Fruit fly (Drosophila melanogaster) whole organism, prepupa: Measurements from ENCODE around the gene Pli.
A peak's percentile ranks its signal among the peaks of the same experiment; 100 is the strongest.

Experiments used
- Blimp-1 ChIP-seq: fragments of 200-800 bp; sonication (Bioruptor generic); optimal IDR thresholded peaks from 3 replicates; lab custom pipeline; 2017; ENCODE audit warnings: missing biosample characterization, missing genetic modification characterization, mild to moderate bottlenecking, moderate library complexity, missing genetic modification reagents
- CG10631 ChIP-seq: fragments of 200-800 bp; sonication (Bioruptor generic); optimal IDR thresholded peaks from 2 replicates; lab custom pipeline; 2016; ENCODE audit warnings: missing biosample characterization, missing genetic modification characterization
- CG10669 ChIP-seq: fragments of 200-800 bp; sonication (Bioruptor generic); optimal IDR thresholded peaks from 3 replicates; lab custom pipeline; 2018; ENCODE audit warnings: missing biosample characterization, mild to moderate bottlenecking, missing genetic modification characterization, moderate library complexity
- CG11294 ChIP-seq: fragments of 200-800 bp; sonication (Bioruptor generic); IDR thresholded peaks from 2 replicates; pipeline ENCODE4 v1.3.6; 2022; ENCODE audit warnings: missing biosample characterization, missing genetic modification characterization
- CG11762 ChIP-seq: fragments of 200-800 bp; sonication (Bioruptor generic); optimal IDR thresholded peaks from 3 replicates; lab custom pipeline; 2016; ENCODE audit warnings: missing biosample characterization, missing genetic modification characterization; ENCODE audit not compliant: insufficient read depth
- CG11902 ChIP-seq: fragments of 200-800 bp; sonication (Bioruptor generic); optimal IDR thresholded peaks from 3 replicates; lab custom pipeline; 2016; ENCODE audit warnings: missing biosample characterization, missing genetic modification characterization
- CG15336 ChIP-seq: fragments of 200-800 bp; sonication (Bioruptor generic); IDR thresholded peaks from 2 replicates; pipeline ENCODE4 v1.3.6; 2022; ENCODE audit warnings: missing biosample characterization, missing genetic modification characterization
- CG1621 ChIP-seq: fragments of 200-800 bp; sonication (Bioruptor generic); optimal IDR thresholded peaks from 3 replicates; lab custom pipeline; 2018; ENCODE audit warnings: missing biosample characterization, mild to moderate bottlenecking, missing genetic modification characterization
- CG16779 ChIP-seq: fragments of 200-800 bp; sonication (Bioruptor generic); optimal IDR thresholded peaks from 3 replicates; lab custom pipeline; 2017; ENCODE audit warnings: missing biosample characterization, mild to moderate bottlenecking, missing genetic modification characterization
- CG3032 ChIP-seq: fragments of 200-800 bp; optimal IDR thresholded peaks from 2 replicates; lab custom pipeline; 2019; ENCODE audit warnings: missing biosample characterization, mild to moderate bottlenecking, missing genetic modification characterization, moderate library complexity
- CG31627 ChIP-seq: fragments of 200-800 bp; sonication (Bioruptor generic); optimal IDR thresholded peaks from 3 replicates; lab custom pipeline; 2016; ENCODE audit warnings: missing biosample characterization, missing genetic modification characterization
- CG32006 ChIP-seq: fragments of 200-800 bp; sonication (Bioruptor generic); optimal IDR thresholded peaks from 3 replicates; lab custom pipeline; 2017; ENCODE audit warnings: missing biosample characterization, mild to moderate bottlenecking, missing genetic modification characterization
- CG34406 ChIP-seq: fragments of 200-800 bp; sonication (Bioruptor generic); optimal IDR thresholded peaks from 3 replicates; lab custom pipeline; 2016; ENCODE audit warnings: missing biosample characterization, missing genetic modification characterization
- CG3919 ChIP-seq: fragments of 200-800 bp; sonication (Bioruptor generic); optimal IDR thresholded peaks from 3 replicates; lab custom pipeline; 2016; ENCODE audit warnings: missing biosample characterization, missing genetic modification characterization
- CG6163 ChIP-seq: fragments of 200-800 bp; sonication (Bioruptor generic); IDR thresholded peaks from 3 replicates; pipeline ENCODE4 v1.3.6; 2022; ENCODE audit warnings: missing biosample characterization, missing genetic modification characterization
- CG6276 ChIP-seq: fragments of 200-800 bp; sonication (Bioruptor generic); optimal IDR thresholded peaks from 2 replicates; lab custom pipeline; 2017; ENCODE audit warnings: missing biosample characterization, mild to moderate bottlenecking, missing genetic modification characterization
- CG6792 ChIP-seq: fragments of 200-800 bp; sonication (Bioruptor generic); optimal IDR thresholded peaks from 3 replicates; lab custom pipeline; 2016; ENCODE audit warnings: missing biosample characterization, missing genetic modification characterization
- CG6808 ChIP-seq: fragments of 200-800 bp; sonication (Bioruptor generic); optimal IDR thresholded peaks from 3 replicates; lab custom pipeline; 2017; ENCODE audit warnings: missing biosample characterization, missing genetic modification characterization, mild to moderate bottlenecking, moderate library complexity, missing genetic modification reagents
- CG6854 ChIP-seq: fragments of 200-800 bp; sonication (Bioruptor generic); optimal IDR thresholded peaks from 2 replicates; lab custom pipeline; 2017; ENCODE audit warnings: missing biosample characterization, mild to moderate bottlenecking, missing genetic modification characterization
- CG7368 ChIP-seq: fragments of 200-800 bp; sonication (Bioruptor generic); optimal IDR thresholded peaks from 3 replicates; lab custom pipeline; 2016; ENCODE audit warnings: missing biosample characterization, missing genetic modification characterization
- CG8319 ChIP-seq: fragments of 200-800 bp; sonication (Bioruptor generic); optimal IDR thresholded peaks from 3 replicates; lab custom pipeline; 2016; ENCODE audit warnings: missing biosample characterization, missing genetic modification characterization
- CG8632 ChIP-seq: fragments of 200-800 bp; sonication (Bioruptor generic); optimal IDR thresholded peaks from 3 replicates; lab custom pipeline; 2016; ENCODE audit warnings: missing biosample characterization, missing genetic modification characterization
- CG9139 ChIP-seq: fragments of 200-800 bp; sonication (Bioruptor generic); optimal IDR thresholded peaks from 3 replicates; lab custom pipeline; 2017; ENCODE audit warnings: missing biosample characterization, mild to moderate bottlenecking, missing genetic modification characterization
- Eip78C ChIP-seq: fragments of 200-800 bp; sonication (Bioruptor generic); peaks from one replicate; lab custom pipeline; 2016; ENCODE audit warnings: missing biosample characterization, missing genetic modification characterization
- Eip93F ChIP-seq: fragments of 200-800 bp; sonication (Bioruptor generic); optimal IDR thresholded peaks from 2 replicates; lab custom pipeline; 2016; ENCODE audit warnings: missing biosample characterization, mild to moderate bottlenecking, missing genetic modification characterization
- Ets21C ChIP-seq: fragments of 200-800 bp; sonication (Bioruptor generic); optimal IDR thresholded peaks from 3 replicates; lab custom pipeline; 2016; ENCODE audit warnings: missing biosample characterization, missing genetic modification characterization
- Ets96B ChIP-seq: fragments of 200-800 bp; optimal IDR thresholded peaks from 2 replicates; lab custom pipeline; 2019; ENCODE audit warnings: missing biosample characterization, mild to moderate bottlenecking, missing genetic modification characterization, moderate library complexity
- Gug ChIP-seq: fragments of 200-800 bp; sonication (Bioruptor generic); IDR thresholded peaks from 2 replicates; pipeline ENCODE4 v1.3.6; 2022; ENCODE audit warnings: missing biosample characterization, missing genetic modification characterization
- Hr38 ChIP-seq: sonication (Bioruptor generic); optimal IDR thresholded peaks from 2 replicates; lab custom pipeline; 2016; ENCODE audit warnings: missing biosample characterization, missing genetic modification characterization
- Hr39 ChIP-seq: fragments of 200-800 bp; sonication (Bioruptor generic); optimal IDR thresholded peaks from 2 replicates; lab custom pipeline; 2016; ENCODE audit warnings: missing biosample characterization, missing genetic modification characterization
- Hr4 ChIP-seq: fragments of 200-800 bp; sonication (Bioruptor generic); optimal IDR thresholded peaks from 3 replicates; lab custom pipeline; 2016; ENCODE audit warnings: missing biosample characterization, missing genetic modification characterization
- Lpt ChIP-seq: fragments of 200-800 bp; sonication (Bioruptor generic); optimal IDR thresholded peaks from 3 replicates; lab custom pipeline; 2016; ENCODE audit warnings: missing biosample characterization, missing genetic modification characterization
- Met ChIP-seq: fragments of 200-800 bp; sonication (Bioruptor generic); optimal IDR thresholded peaks from 3 replicates; lab custom pipeline; 2016; ENCODE audit warnings: missing biosample characterization, missing genetic modification characterization
- OdsH ChIP-seq: fragments of 200-800 bp; sonication (Bioruptor generic); optimal IDR thresholded peaks from 3 replicates; lab custom pipeline; 2016; ENCODE audit warnings: missing biosample characterization, missing genetic modification characterization
- Sox102F ChIP-seq: fragments of 200-800 bp; sonication (Bioruptor generic); optimal IDR thresholded peaks from 2 replicates; lab custom pipeline; 2016; ENCODE audit warnings: missing biosample characterization, mild to moderate bottlenecking, missing genetic modification characterization
- Sox14 ChIP-seq: fragments of 200-800 bp; sonication (Bioruptor generic); optimal IDR thresholded peaks from 3 replicates; lab custom pipeline; 2016; ENCODE audit warnings: missing biosample characterization, missing genetic modification characterization
- Sox15 ChIP-seq: fragments of 200-800 bp; sonication (Bioruptor generic); optimal IDR thresholded peaks from 3 replicates; lab custom pipeline; 2016; ENCODE audit warnings: missing biosample characterization, missing genetic modification characterization
- achi ChIP-seq: fragments of 200-800 bp; sonication (Bioruptor generic); optimal IDR thresholded peaks from 3 replicates; lab custom pipeline; 2016; ENCODE audit warnings: missing biosample characterization, missing genetic modification characterization
- acj6 ChIP-seq: fragments of 200-800 bp; sonication (Bioruptor generic); optimal IDR thresholded peaks from 3 replicates; lab custom pipeline; 2016; ENCODE audit warnings: missing biosample characterization, missing genetic modification characterization
- cyc ChIP-seq: fragments of 200-800 bp; sonication (Bioruptor generic); optimal IDR thresholded peaks from 3 replicates; lab custom pipeline; 2016; ENCODE audit warnings: missing biosample characterization, missing genetic modification characterization
- dac ChIP-seq: fragments of 200-800 bp; sonication (Bioruptor generic); optimal IDR thresholded peaks from 2 replicates; lab custom pipeline; 2017; ENCODE audit warnings: missing biosample characterization, mild to moderate bottlenecking, missing genetic modification characterization
- esn ChIP-seq: fragments of 200-800 bp; sonication (Bioruptor generic); optimal IDR thresholded peaks from 2 replicates; lab custom pipeline; 2016; ENCODE audit warnings: missing biosample characterization, mild to moderate bottlenecking, missing genetic modification characterization, moderate library complexity
- fd59A ChIP-seq: fragments of 200-800 bp; sonication (Bioruptor generic); optimal IDR thresholded peaks from 2 replicates; lab custom pipeline; 2017; ENCODE audit warnings: missing biosample characterization, mild to moderate bottlenecking, missing genetic modification characterization, missing genetic modification reagents
- fd85E ChIP-seq: fragments of 200-800 bp; sonication (Bioruptor generic); optimal IDR thresholded peaks from 3 replicates; lab custom pipeline; 2016; ENCODE audit warnings: missing biosample characterization, missing genetic modification characterization
- fkh ChIP-seq: fragments of 200-800 bp; sonication (Bioruptor generic); optimal IDR thresholded peaks from 3 replicates; lab custom pipeline; 2017; ENCODE audit warnings: missing biosample characterization, mild to moderate bottlenecking, missing genetic modification characterization, moderate library complexity
- net ChIP-seq: fragments of 200-800 bp; sonication (Bioruptor generic); optimal IDR thresholded peaks from 3 replicates; lab custom pipeline; 2016; ENCODE audit warnings: missing biosample characterization, missing genetic modification characterization
- pdm3 ChIP-seq: fragments of 200-800 bp; sonication (Bioruptor generic); optimal IDR thresholded peaks from 3 replicates; lab custom pipeline; 2016; ENCODE audit warnings: missing biosample characterization, missing genetic modification characterization
- spab ChIP-seq: fragments of 200-800 bp; sonication (Bioruptor generic); optimal IDR thresholded peaks from 2 replicates; lab custom pipeline; 2017; ENCODE audit warnings: missing biosample characterization, mild to moderate bottlenecking, missing genetic modification characterization, missing genetic modification reagents
- ss ChIP-seq, 2 experiments: fragments of 200-800 bp; sonication (Bioruptor generic); optimal IDR thresholded peaks; 2 replicates in 1 of 2; 3 replicates in 1 of 2; lab custom pipeline; 2017 to 2018; ENCODE audit warnings: mild to moderate bottlenecking in 2 of 2, missing biosample characterization in 2 of 2, missing genetic modification characterization in 2 of 2, moderate library complexity in 1 of 2
- svp ChIP-seq: fragments of 200-800 bp; sonication (Bioruptor generic); peaks from one replicate; lab custom pipeline; 2016; ENCODE audit warnings: missing biosample characterization, missing genetic modification characterization
- topi ChIP-seq: fragments of 200-800 bp; sonication (Bioruptor generic); optimal IDR thresholded peaks from 3 replicates; lab custom pipeline; 2016; ENCODE audit warnings: missing biosample characterization, missing genetic modification characterization
- vri ChIP-seq: fragments of 200-800 bp; sonication (Bioruptor generic); optimal IDR thresholded peaks from 3 replicates; lab custom pipeline; 2016; ENCODE audit warnings: missing biosample characterization, mild to moderate bottlenecking, missing genetic modification characterization

Pli gene

DNA sequence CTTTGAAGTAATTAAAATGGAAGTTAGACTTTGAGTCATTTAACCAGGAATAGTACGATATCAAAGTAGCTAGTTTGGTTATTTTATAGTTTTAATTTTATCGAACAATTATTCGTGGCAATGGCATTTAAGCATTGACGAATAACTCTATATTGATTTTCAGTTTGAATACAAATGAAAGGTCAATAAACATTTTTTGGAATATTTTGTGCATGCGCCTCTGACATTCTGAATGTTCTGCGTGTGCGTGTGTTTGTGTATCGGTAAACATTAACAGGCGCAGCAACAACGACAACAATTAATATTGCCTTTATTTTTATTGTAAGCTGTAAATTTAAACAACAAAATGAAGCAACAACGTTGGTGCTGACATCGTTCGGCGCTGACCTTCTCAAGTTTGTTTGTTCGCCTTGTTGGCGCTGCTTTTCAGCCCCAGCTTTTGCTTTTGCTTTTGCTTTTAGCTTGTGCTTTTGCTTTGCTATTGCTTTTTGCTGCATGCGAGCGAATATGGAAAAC, 19.6 kb upstream of the Pli start:
- TF ChIP-seq CG1621 (tag; lab: Kevin White, UChicago) = peak; percentile 69
- peak; percentile 84 for TF ChIP-seq esn (GFP tag; lab: Kevin White, UChicago)
- peak; percentile 45 for TF ChIP-seq vri (GFP tag; lab: Kevin White, UChicago)
- TF ChIP-seq achi = peak; percentile 76
- TF ChIP-seq Sox15 (GFP tag; lab: Kevin White, UChicago) = peak; percentile 77
- TF ChIP-seq CG9139 (GFP tag; lab: Kevin White, UChicago) = peak; percentile 53
- peak; percentile 62 for TF ChIP-seq CG7368 (GFP tag; lab: Kevin White, UChicago)
- no peak for TF ChIP-seq Eip93F (GFP tag; lab: Kevin White, UChicago)
- TF ChIP-seq Lpt (GFP tag; lab: Kevin White, UChicago) = no peak
- no peak for TF ChIP-seq CG15336 (GFP tag; lab: Robert Waterston, UW)
- peak; percentile 86 for TF ChIP-seq CG31627 (GFP tag; lab: Kevin White, UChicago)
- TF ChIP-seq Ets96B = peak; percentile 81
- TF ChIP-seq cyc (GFP tag; lab: Kevin White, UChicago) = peak; percentile 29
- peak; percentile 32 for TF ChIP-seq CG11762 (GFP tag; lab: Kevin White, UChicago)
- peak; percentile 83 for TF ChIP-seq CG6792
- peak; percentile 94 for TF ChIP-seq Eip78C
- peak; percentile 82 for TF ChIP-seq acj6 (GFP tag; lab: Kevin White, UChicago)
- TF ChIP-seq Blimp-1 (GFP tag; lab: Kevin White, UChicago) = peak; percentile 19
- TF ChIP-seq Sox102F = peak; percentile 84
- peak in 1 of 2 experiments; percentile 88 for TF ChIP-seq ss (GFP tag; optimal IDR thresholded peaks at IDR 0.05; lab: Kevin White, UChicago)
- TF ChIP-seq Gug (GFP tag; lab: Robert Waterston, UW) = no peak
- TF ChIP-seq Hr38 (GFP tag; lab: Kevin White, UChicago) = no peak
- peak; percentile 95 for TF ChIP-seq svp (GFP tag; lab: Kevin White, UChicago)
- peak; percentile 19 for TF ChIP-seq CG16779
- peak; percentile 52 for TF ChIP-seq CG3919 (GFP tag; lab: Kevin White, UChicago)
- TF ChIP-seq CG10669 = peak; percentile 87
- peak; percentile 73 for TF ChIP-seq CG3032
- TF ChIP-seq CG8319 (GFP tag; lab: Kevin White, UChicago) = peak; percentile 60
- TF ChIP-seq CG6854 (GFP tag; lab: Kevin White, UChicago) = peak; percentile 26
- peak; percentile 81 for TF ChIP-seq pdm3 (GFP tag; lab: Kevin White, UChicago)
- TF ChIP-seq CG32006 (GFP tag; lab: Kevin White, UChicago) = peak; percentile 40
- TF ChIP-seq Hr39 (GFP tag; lab: Kevin White, UChicago) = peak; percentile 82
- TF ChIP-seq Met (GFP tag; lab: Kevin White, UChicago) = peak; percentile 62
- peak; percentile 77 for TF ChIP-seq OdsH (GFP tag; lab: Kevin White, UChicago)
- TF ChIP-seq CG34406 = peak; percentile 88
- TF ChIP-seq CG10631 (GFP tag; lab: Kevin White, UChicago) = peak; percentile 73
- TF ChIP-seq CG11902 (GFP tag; lab: Kevin White, UChicago) = peak; percentile 77
- TF ChIP-seq net (GFP tag; lab: Kevin White, UChicago) = peak; percentile 80
- peak; percentile 53 for TF ChIP-seq CG6808
- TF ChIP-seq Ets21C (GFP tag; lab: Kevin White, UChicago) = peak; percentile 70
- peak; percentile 84 for TF ChIP-seq fd59A (GFP tag; lab: Kevin White, UChicago)
- TF ChIP-seq CG6276 = no peak
- no peak for TF ChIP-seq dac (GFP tag; lab: Kevin White, UChicago)
- peak; percentile 79 for TF ChIP-seq Sox14 (GFP tag; lab: Kevin White, UChicago)
- TF ChIP-seq CG8632 = peak; percentile 86
- TF ChIP-seq topi (GFP tag; lab: Kevin White, UChicago) = peak; percentile 78
- TF ChIP-seq CG11294 = peak; percentile 5; the same call in 1 of the 2 replicates
- peak; percentile 87 for TF ChIP-seq fkh
- TF ChIP-seq Hr4 (GFP tag; lab: Kevin White, UChicago) = no peak
- 0 out of 3 replicates have a peak, but pooled peaks have one; percentile 21 for TF ChIP-seq CG6163 (GFP tag; lab: Robert Waterston, UW)
- peak; percentile 81 for TF ChIP-seq spab (GFP tag; lab: Kevin White, UChicago)
- TF ChIP-seq fd85E (GFP tag; lab: Kevin White, UChicago) = peak; percentile 18
